Fruit fly (Drosophila melanogaster) whole organism, embryonic: Measurements from ENCODE around the gene CG44139.

Experiments used
- CG7745 ChIP-seq: fragments of 200-800 bp; sonication (Bioruptor generic); optimal IDR thresholded peaks from 2 replicates; lab custom pipeline; 2018; ENCODE audit warnings: missing biosample characterization, mild to moderate bottlenecking, missing genetic modification characterization, moderate library complexity
- klu ChIP-seq: fragments of 200-800 bp; sonication (Bioruptor generic); IDR thresholded peaks from 2 replicates; pipeline ENCODE4 v1.3.6; 2022; ENCODE audit warnings: missing biosample characterization, missing genetic modification characterization
- lilli ChIP-seq: fragments of 200-800 bp; sonication (Bioruptor generic); optimal IDR thresholded peaks from 3 replicates; lab custom pipeline; 2016; ENCODE audit warnings: missing biosample characterization, missing genetic modification characterization
- pb ChIP-seq: fragments of 200-800 bp; sonication (Bioruptor generic); optimal IDR thresholded peaks from 3 replicates; lab custom pipeline; 2016; ENCODE audit warnings: missing biosample characterization, missing genetic modification characterization

- no peak for TF ChIP-seq pb (GFP tag; lab: Kevin White, UChicago)
- no peak for TF ChIP-seq lilli (GFP tag; lab: Kevin White, UChicago)
- no peak for TF ChIP-seq klu (GFP tag; lab: Robert Waterston, UW)
- TF ChIP-seq CG7745 (tag; lab: Kevin White, UChicago) = no peak
Measured at dm6 chr2L:2399897-2400296, 24.7 kb upstream of the CG44139 start, which contains the start of gene VGlut.
